Worm (Caenorhabditis elegans) whole organism, L1 larva: ENCODE results near the gene adt-2.

Source experiments
- C34B4.2 ChIP-seq: sonication (generic microtip); optimal IDR thresholded peaks from 2 replicates; lab custom pipeline; 2017; ENCODE audit warnings: mild to moderate bottlenecking, missing genetic modification characterization, missing compliant biosample characterization
- Y116A8C.19 ChIP-seq: sonication (generic microtip); optimal IDR thresholded peaks from 2 replicates; lab custom pipeline; 2016; ENCODE audit warnings: missing compliant biosample characterization, missing genetic modification characterization, borderline replicate concordance
- blmp-1 ChIP-seq: fragments of 150-350 bp; optimal IDR thresholded peaks from 2 replicates; lab custom pipeline; 2014; ENCODE audit warnings: missing biosample characterization, missing genetic modification characterization
- ceh-63 ChIP-seq: fragments of 200-800 bp; sonication (Bioruptor generic); optimal IDR thresholded peaks from 2 replicates; lab custom pipeline; 2018; ENCODE audit warnings: mild to moderate bottlenecking, missing genetic modification characterization, missing compliant biosample characterization
- ceh-8 ChIP-seq: fragments of 200-800 bp; sonication (Bioruptor generic); optimal IDR thresholded peaks from 2 replicates; lab custom pipeline; 2018; ENCODE audit warnings: mild to moderate bottlenecking, missing genetic modification characterization, moderate library complexity, missing compliant biosample characterization
- ceh-82 ChIP-seq, 3 experiments: fragments of 150-350 bp in 1 of 3; sonication (generic microtip) in 2 of 3; optimal IDR thresholded peaks; 2 replicates each; lab custom pipeline; 2014 to 2017; ENCODE audit warnings: missing biosample characterization in 3 of 3, missing genetic modification characterization in 3 of 3
- ceh-88 ChIP-seq: fragments of 200-800 bp; sonication (Bioruptor generic); IDR thresholded peaks from 2 replicates; pipeline ENCODE4 v1.3.6; 2022; ENCODE audit warnings: missing genetic modification characterization, missing compliant biosample characterization
- ceh-90 ChIP-seq: sonication (generic microtip); optimal IDR thresholded peaks from 2 replicates; lab custom pipeline; 2016; ENCODE audit warnings: missing genetic modification characterization, missing compliant biosample characterization
- ces-1 ChIP-seq: fragments of 150-350 bp; optimal IDR thresholded peaks from 2 replicates; lab custom pipeline; 2014; ENCODE audit warnings: missing biosample characterization, missing genetic modification reagents, missing genetic modification characterization
- dpl-1 ChIP-seq, 3 experiments: fragments of 150-350 bp in 2 of 3; sonication (generic microtip) in 1 of 3; optimal IDR thresholded peaks; 2 replicates each; lab custom pipeline; 2014 to 2017; ENCODE audit warnings: missing biosample characterization in 3 of 3, missing genetic modification characterization in 3 of 3, missing genetic modification reagents in 3 of 3
- dsc-1 ChIP-seq: sonication (generic microtip); optimal IDR thresholded peaks from 2 replicates; lab custom pipeline; 2016; ENCODE audit warnings: mild to moderate bottlenecking, missing genetic modification characterization, missing compliant biosample characterization
- egl-13 ChIP-seq: sonication (generic microtip); optimal IDR thresholded peaks from 2 replicates; lab custom pipeline; 2016; ENCODE audit warnings: missing genotype, missing genetic modification reagents, missing genetic modification characterization, missing compliant biosample characterization
- egl-27 ChIP-seq, 2 experiments: fragments of 150-350 bp in 1 of 2; sonication (generic microtip); optimal IDR thresholded peaks; 3 replicates each; lab custom pipeline; 2017 to 2018; ENCODE audit warnings: missing biosample characterization in 2 of 2, missing genetic modification characterization in 2 of 2, missing genetic modification reagents in 2 of 2
- elt-2 ChIP-seq: sonication (generic microtip); optimal IDR thresholded peaks from 2 replicates; lab custom pipeline; 2016; ENCODE audit warnings: missing genetic modification characterization, mild to moderate bottlenecking, inconsistent platforms, missing compliant biosample characterization, missing genetic modification reagents
- elt-3 ChIP-seq, 6 experiments: fragments of 150-350 bp in 1 of 6; sonication (generic microtip); optimal IDR thresholded peaks; 2 replicates each; lab custom pipeline; 2017 to 2018; ENCODE audit warnings: missing biosample characterization in 6 of 6, missing genetic modification characterization in 6 of 6, inconsistent platforms in 1 of 6
- ets-5 ChIP-seq: fragments of 200-800 bp; sonication (Bioruptor generic); IDR thresholded peaks from 2 replicates; pipeline ENCODE4 v1.3.6; 2022; ENCODE audit warnings: missing genetic modification characterization, missing compliant biosample characterization
- fkh-10 ChIP-seq: sonication (generic microtip); optimal IDR thresholded peaks from 2 replicates; lab custom pipeline; 2017; ENCODE audit warnings: missing biosample characterization, missing genetic modification reagents, missing genetic modification characterization
- fkh-4 ChIP-seq: sonication (generic microtip); optimal IDR thresholded peaks from 2 replicates; lab custom pipeline; 2016; ENCODE audit warnings: missing compliant biosample characterization, missing genetic modification characterization, borderline replicate concordance
- fkh-8 ChIP-seq: sonication (generic microtip); optimal IDR thresholded peaks from 2 replicates; lab custom pipeline; 2016; ENCODE audit warnings: mild to moderate bottlenecking, missing genetic modification characterization, missing compliant biosample characterization
- fos-1 ChIP-seq: fragments of 150-350 bp; optimal IDR thresholded peaks from 2 replicates; lab custom pipeline; 2014; ENCODE audit warnings: missing biosample characterization, missing genetic modification characterization
- hlh-4 ChIP-seq: sonication (generic microtip); optimal IDR thresholded peaks from 2 replicates; lab custom pipeline; 2016; ENCODE audit warnings: mild to moderate bottlenecking, missing genetic modification characterization, missing compliant biosample characterization
- isw-1 ChIP-seq: fragments of 200-800 bp; sonication (Bioruptor generic); IDR thresholded peaks from 2 replicates; pipeline ENCODE4 v1.3.6; 2022; ENCODE audit warnings: missing genetic modification characterization, missing compliant biosample characterization
- jun-1 ChIP-seq: fragments of 150-350 bp; optimal IDR thresholded peaks from 2 replicates; lab custom pipeline; 2014; ENCODE audit warnings: missing biosample characterization, missing genetic modification reagents, missing genetic modification characterization
- lin-14 ChIP-seq: fragments of 200-800 bp; sonication (Bioruptor generic); optimal IDR thresholded peaks from 2 replicates; lab custom pipeline; 2018; ENCODE audit warnings: mild to moderate bottlenecking, missing genetic modification characterization, moderate library complexity, missing compliant biosample characterization
- lin-35 ChIP-seq, 2 experiments: fragments of 150-350 bp; optimal IDR thresholded peaks; 2 replicates each; lab custom pipeline; 2014; ENCODE audit warnings: missing biosample characterization in 2 of 2, missing genetic modification characterization in 2 of 2, missing genetic modification reagents in 2 of 2
- lin-39 ChIP-seq: fragments of 150-350 bp; optimal IDR thresholded peaks from 2 replicates; lab custom pipeline; 2014; ENCODE audit warnings: missing biosample characterization, missing genetic modification reagents, missing genetic modification characterization
- lir-3 ChIP-seq: sonication (generic microtip); optimal IDR thresholded peaks from 2 replicates; lab custom pipeline; 2016; ENCODE audit warnings: mild to moderate bottlenecking, missing genetic modification characterization, moderate library complexity, missing compliant biosample characterization; ENCODE audit not compliant: poor library complexity
- lsy-2 ChIP-seq, 2 experiments: fragments of 150-350 bp; optimal IDR thresholded peaks; 2 replicates each; lab custom pipeline; 2014; ENCODE audit warnings: missing biosample characterization in 2 of 2, missing genetic modification characterization in 2 of 2
- mab-9 ChIP-seq: fragments of 200-800 bp; sonication (Bioruptor generic); IDR thresholded peaks from 2 replicates; pipeline ENCODE4 v1.3.6; 2022; ENCODE audit warnings: missing genetic modification reagents, missing genetic modification characterization, missing compliant biosample characterization
- mef-2 ChIP-seq: fragments of 150-350 bp; optimal IDR thresholded peaks from 2 replicates; lab custom pipeline; 2014; ENCODE audit warnings: missing biosample characterization, missing genetic modification characterization
- nhr-19 ChIP-seq: fragments of 200-800 bp; sonication (Bioruptor generic); conservative IDR thresholded peaks from 2 replicates; pipeline ENCODE4 v1.3.6; 2022; ENCODE audit warnings: missing genetic modification characterization, missing compliant biosample characterization
- nhr-20 ChIP-seq: sonication (generic microtip); optimal IDR thresholded peaks from 2 replicates; lab custom pipeline; 2016; ENCODE audit warnings: mild to moderate bottlenecking, missing genetic modification characterization, missing compliant biosample characterization
- nhr-237 ChIP-seq: fragments of 150-350 bp; optimal IDR thresholded peaks from 2 replicates; lab custom pipeline; 2014; ENCODE audit warnings: missing biosample characterization, missing genetic modification characterization
- nhr-28 ChIP-seq: fragments of 150-350 bp; optimal IDR thresholded peaks from 2 replicates; lab custom pipeline; 2014; ENCODE audit warnings: missing biosample characterization, missing genetic modification characterization
- nhr-47 ChIP-seq: sonication (generic microtip); optimal IDR thresholded peaks from 2 replicates; lab custom pipeline; 2016; ENCODE audit warnings: mild to moderate bottlenecking, missing genetic modification characterization, moderate library complexity, missing compliant biosample characterization
- nhr-76 ChIP-seq: sonication (generic microtip); optimal IDR thresholded peaks from 2 replicates; lab custom pipeline; 2017; ENCODE audit warnings: missing biosample characterization, missing genetic modification characterization
- nhr-77 ChIP-seq: fragments of 150-350 bp; optimal IDR thresholded peaks from 2 replicates; lab custom pipeline; 2014; ENCODE audit warnings: missing biosample characterization, missing genetic modification characterization
- nhr-85 ChIP-seq: sonication (generic microtip); peaks from one replicate; lab custom pipeline; 2016; ENCODE audit warnings: missing genetic modification characterization, inconsistent platforms, missing compliant biosample characterization
- nhr-90 ChIP-seq: sonication (generic microtip); optimal IDR thresholded peaks from 2 replicates; lab custom pipeline; 2016; ENCODE audit warnings: mild to moderate bottlenecking, missing genetic modification characterization, missing compliant biosample characterization; ENCODE audit not compliant: poor library complexity
- pax-3 ChIP-seq: fragments of 200-800 bp; sonication (Bioruptor generic); optimal IDR thresholded peaks from 2 replicates; lab custom pipeline; 2018; ENCODE audit warnings: mild to moderate bottlenecking, missing genetic modification characterization, moderate library complexity, missing compliant biosample characterization
- pqm-1 ChIP-seq: sonication (generic microtip); optimal IDR thresholded peaks from 3 replicates; lab custom pipeline; 2017; ENCODE audit warnings: missing biosample characterization, missing genetic modification characterization
- skn-1 ChIP-seq: fragments of 150-350 bp; optimal IDR thresholded peaks from 2 replicates; lab custom pipeline; 2014; ENCODE audit warnings: missing biosample characterization, missing genetic modification characterization
- snpc-4 ChIP-seq: fragments of 150-350 bp; optimal IDR thresholded peaks from 2 replicates; lab custom pipeline; 2014; ENCODE audit warnings: missing biosample characterization, missing genetic modification characterization
- snu-23 ChIP-seq: sonication (generic microtip); optimal IDR thresholded peaks from 2 replicates; lab custom pipeline; 2016; ENCODE audit warnings: missing genetic modification characterization, missing compliant biosample characterization
- sox-4 ChIP-seq: sonication (generic microtip); optimal IDR thresholded peaks from 2 replicates; lab custom pipeline; 2016; ENCODE audit warnings: missing genetic modification characterization, missing compliant biosample characterization
- sptf-1 ChIP-seq: fragments of 150-350 bp; optimal IDR thresholded peaks from 2 replicates; lab custom pipeline; 2014; ENCODE audit warnings: missing biosample characterization, missing genetic modification characterization
- sup-37 ChIP-seq: fragments of 200-800 bp; sonication (Bioruptor generic); optimal IDR thresholded peaks from 2 replicates; lab custom pipeline; 2018; ENCODE audit warnings: mild to moderate bottlenecking, missing genetic modification characterization, missing compliant biosample characterization
- unc-130 ChIP-seq: fragments of 150-350 bp; optimal IDR thresholded peaks from 2 replicates; lab custom pipeline; 2017; ENCODE audit warnings: missing biosample characterization, missing genetic modification characterization, inconsistent platforms
- unc-62 ChIP-seq: fragments of 150-350 bp; optimal IDR thresholded peaks from 2 replicates; lab custom pipeline; 2014; ENCODE audit warnings: missing biosample characterization, missing genetic modification reagents, missing genetic modification characterization
- unc-86 ChIP-seq: sonication (generic microtip); optimal IDR thresholded peaks from 2 replicates; lab custom pipeline; 2016; ENCODE audit warnings: missing genetic modification characterization, missing compliant biosample characterization
- zag-1 ChIP-seq: fragments of 150-350 bp; optimal IDR thresholded peaks from 2 replicates; lab custom pipeline; 2014; ENCODE audit warnings: missing biosample characterization, missing genetic modification characterization
- zip-4 ChIP-seq: fragments of 200-800 bp; sonication (Bioruptor generic); optimal IDR thresholded peaks from 2 replicates; lab custom pipeline; 2018; ENCODE audit warnings: mild to moderate bottlenecking, missing genetic modification characterization, moderate library complexity, missing compliant biosample characterization
- ztf-11 ChIP-seq, 2 experiments: sonication (generic microtip); optimal IDR thresholded peaks; 2 replicates each; lab custom pipeline; 2016 to 2017; ENCODE audit warnings: missing genetic modification characterization in 2 of 2, missing biosample characterization in 1 of 2, missing compliant biosample characterization in 1 of 2
- ztf-4 ChIP-seq: fragments of 150-350 bp; optimal IDR thresholded peaks from 2 replicates; lab custom pipeline; 2014; ENCODE audit warnings: missing biosample characterization, missing genetic modification characterization

Gene adt-2

DNA sequence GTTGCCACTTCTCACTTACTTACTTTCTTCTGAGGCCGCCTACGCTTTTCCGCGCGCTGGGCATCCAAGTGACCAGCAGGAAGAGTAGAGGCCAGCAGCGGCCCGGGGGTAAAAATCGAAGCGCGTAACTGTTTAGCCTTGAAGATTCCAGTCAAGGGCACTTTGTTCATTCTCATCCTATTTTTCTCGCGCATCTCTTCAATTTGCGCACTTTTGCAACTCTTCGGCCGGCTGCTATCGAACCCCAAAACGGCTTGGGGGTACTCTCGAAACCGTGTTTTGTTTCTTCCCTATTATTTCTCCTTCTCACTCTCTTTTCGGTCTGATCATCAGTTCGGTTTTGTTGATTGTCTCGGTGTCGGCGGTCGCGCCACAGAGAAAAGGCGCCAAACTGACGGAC lies 579 bp downstream of the adt-2 start:
- no peak for TF ChIP-seq nhr-77
- TF ChIP-seq nhr-19, result no peak
- TF ChIP-seq skn-1, result peak; percentile 2
- no peak for TF ChIP-seq isw-1 (GFP tag; lab: Robert Waterston, UW)
- TF ChIP-seq sup-37 (GFP tag; lab: Kevin White, UChicago), result no peak
- TF ChIP-seq sox-4 (tag; lab: Kevin White, UChicago), result no peak
- TF ChIP-seq hlh-4 (tag; lab: Kevin White, UChicago), result no peak
- TF ChIP-seq lin-14 (GFP tag; lab: Kevin White, UChicago), result peak; percentile 65
- no peak for TF ChIP-seq ceh-88
- TF ChIP-seq Y116A8C.19 (tag; lab: Kevin White, UChicago), result no peak
- TF ChIP-seq unc-130 (tag; lab: Kevin White, UChicago), result no peak
- no peak for TF ChIP-seq lsy-2 (tag; optimal IDR thresholded peaks at IDR 0.05; lab: Kevin White, UChicago)
- TF ChIP-seq ztf-4 (tag; lab: Kevin White, UChicago), result no peak
- TF ChIP-seq ets-5, result no peak
- TF ChIP-seq pax-3 (tag; lab: Kevin White, UChicago), result no peak
- TF ChIP-seq fkh-10 (GFP tag; lab: Kevin White, UChicago), result no peak
- TF ChIP-seq nhr-237, result no peak
- TF ChIP-seq fkh-4, result no peak
- TF ChIP-seq nhr-47 (tag; lab: Kevin White, UChicago), result peak; percentile 6
- no peak for TF ChIP-seq dpl-1 (GFP tag; optimal IDR thresholded peaks at IDR 0.05; lab: Kevin White, UChicago)
- TF ChIP-seq snu-23 (GFP tag; lab: Kevin White, UChicago), result peak; percentile 23
- no peak for TF ChIP-seq sptf-1 (tag; lab: Kevin White, UChicago)
- TF ChIP-seq nhr-85 (tag; lab: Kevin White, UChicago), result peak; percentile 88
- peak; percentile 54 for TF ChIP-seq nhr-20 (tag; lab: Kevin White, UChicago)
- no peak for TF ChIP-seq jun-1 (tag; lab: Kevin White, UChicago)
- peak in 1 of 6 experiments; percentile 12 for TF ChIP-seq elt-3 (tag; optimal IDR thresholded peaks at IDR 0.05; lab: Kevin White, UChicago)
- TF ChIP-seq fkh-8 (tag; lab: Kevin White, UChicago), result no peak
- TF ChIP-seq dsc-1 (tag; lab: Kevin White, UChicago), result no peak
- TF ChIP-seq ces-1 (GFP tag; lab: Kevin White, UChicago), result no peak
- TF ChIP-seq ceh-90 (tag; lab: Kevin White, UChicago), result no peak
- no peak for TF ChIP-seq unc-62 (GFP tag; lab: Kevin White, UChicago)
- TF ChIP-seq mab-9 (GFP tag; lab: Robert Waterston, UW), result no peak
- no peak for TF ChIP-seq egl-27 (tag; optimal IDR thresholded peaks at IDR 0.05; lab: Kevin White, UChicago)
- no peak for TF ChIP-seq nhr-28 (tag; lab: Kevin White, UChicago)
- TF ChIP-seq lin-39 (tag; lab: Kevin White, UChicago), result no peak
- TF ChIP-seq zag-1 (tag; lab: Kevin White, UChicago), result no peak
- peak; percentile 68 for TF ChIP-seq blmp-1 (tag; lab: Kevin White, UChicago)
- TF ChIP-seq unc-86 (tag; lab: Kevin White, UChicago), result no peak
- TF ChIP-seq fos-1, result no peak
- no peak for TF ChIP-seq ztf-11 (tag; optimal IDR thresholded peaks at IDR 0.05; lab: Kevin White, UChicago)
- no peak for TF ChIP-seq snpc-4 (tag; lab: Kevin White, UChicago)
- TF ChIP-seq egl-13 (tag; lab: Kevin White, UChicago), result no peak
- no peak for TF ChIP-seq ceh-63 (GFP tag; lab: Kevin White, UChicago)
- TF ChIP-seq pqm-1 (tag; lab: Kevin White, UChicago), result no peak
- TF ChIP-seq ceh-82 (tag; optimal IDR thresholded peaks at IDR 0.05; lab: Kevin White, UChicago), result no peak
- TF ChIP-seq C34B4.2 (tag; lab: Kevin White, UChicago), result no peak
- no peak for TF ChIP-seq ceh-8 (GFP tag; lab: Kevin White, UChicago)
- no peak for TF ChIP-seq lir-3
- TF ChIP-seq lin-35 (GFP tag; optimal IDR thresholded peaks at IDR 0.05; lab: Kevin White, UChicago), result no peak
- TF ChIP-seq zip-4 (GFP tag; lab: Kevin White, UChicago), result no peak
- TF ChIP-seq mef-2 (tag; lab: Kevin White, UChicago), result no peak
- TF ChIP-seq elt-2, result no peak
- peak; percentile 6 for TF ChIP-seq nhr-90 (tag; lab: Kevin White, UChicago)
- TF ChIP-seq nhr-76, result no peak
